Worm (Caenorhabditis elegans): ENCODE results near the gene K09H11.11.

The K09H11.11 gene

DNA sequence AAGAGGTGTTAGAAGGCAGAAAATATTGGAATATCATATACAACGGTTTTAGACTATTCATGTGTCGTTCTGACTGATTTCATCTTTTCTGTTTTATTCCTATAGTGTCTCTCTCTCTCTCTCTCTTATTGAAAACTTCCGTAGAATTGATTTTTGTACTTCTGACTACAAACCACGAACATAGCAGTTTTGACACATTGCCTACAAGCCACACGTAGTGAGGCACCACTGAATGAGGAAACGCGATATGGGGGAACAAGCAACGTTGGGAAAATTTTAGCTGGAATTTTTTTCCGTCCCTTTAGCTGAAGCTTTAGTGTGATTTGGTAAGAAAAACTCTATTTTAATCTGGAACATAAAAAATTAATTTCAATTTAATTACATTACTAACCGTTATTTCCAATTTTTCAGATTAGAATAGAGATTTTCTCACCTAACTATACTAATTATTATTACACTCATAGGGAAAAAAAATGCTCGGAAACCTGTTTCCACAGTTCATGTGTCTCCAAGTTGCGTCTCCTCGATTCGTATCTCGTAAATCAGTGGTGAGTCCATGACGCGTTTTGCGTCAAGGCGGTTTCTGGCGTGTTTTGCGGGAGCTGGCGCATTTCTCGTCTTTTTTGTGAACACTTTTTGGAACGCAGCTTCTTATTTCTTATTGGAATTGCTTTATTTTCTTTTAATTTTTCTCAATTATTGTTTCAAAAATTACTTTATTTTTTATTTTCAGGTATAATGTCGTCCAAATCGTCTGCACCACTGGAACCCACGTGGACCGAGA lies 35.6 kb upstream of the K09H11.11 start, which contains the start of the genes nhr-142 and F44E7.9 (continued):
- TF ChIP-seq ztf-11 (tag; optimal IDR thresholded peaks at IDR 0.05) (no peak), ceh-43 (GFP tag; optimal IDR thresholded peaks at IDR 0.05) (peak; percentile 16), unc-39 (tag; optimal IDR thresholded peaks at IDR 0.05) (no peak), blmp-1 (tag; optimal IDR thresholded peaks at IDR 0.05) (no peak)

DNA sequence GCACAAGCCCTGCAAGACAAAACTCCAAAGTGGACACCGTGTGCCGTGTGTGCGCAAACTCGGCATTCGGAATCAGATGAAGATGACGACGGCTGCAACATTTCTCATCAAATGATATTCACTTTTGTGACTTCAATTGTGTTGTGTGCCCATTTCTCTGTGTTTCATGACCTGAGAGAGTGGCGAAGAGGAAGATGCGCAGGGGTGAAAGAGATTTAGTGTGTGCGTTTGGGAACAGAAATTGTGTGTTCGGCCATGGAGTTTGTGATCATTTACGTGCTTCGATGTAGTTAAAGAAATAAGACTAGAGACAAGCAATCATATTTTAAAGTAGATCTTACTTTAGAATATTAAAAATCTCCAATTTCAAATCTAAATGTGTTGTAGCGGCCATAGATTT lies 33.6 kb upstream of the K09H11.11 start:
- TF ChIP-seq elt-3 (tag; optimal IDR thresholded peaks at IDR 0.05), result no peak
- TF ChIP-seq unc-62 (GFP tag; optimal IDR thresholded peaks at IDR 0.05), result no peak
- TF ChIP-seq nhr-76 (tag; optimal IDR thresholded peaks at IDR 0.05), result no peak
- TF ChIP-seq mls-2 (tag; optimal IDR thresholded peaks at IDR 0.05), result no peak
- TF ChIP-seq drap-1 (GFP tag; optimal IDR thresholded peaks at IDR 0.05), result no peak
- no peak for TF ChIP-seq snpc-4 (tag; optimal IDR thresholded peaks at IDR 0.05)
- TF ChIP-seq blmp-1 (tag; optimal IDR thresholded peaks at IDR 0.05), result no peak
- TF ChIP-seq lsy-2 (tag; optimal IDR thresholded peaks at IDR 0.05), result no peak
- TF ChIP-seq ham-2 (GFP tag; optimal IDR thresholded peaks at IDR 0.05), result no peak
- no peak for TF ChIP-seq nhr-2 (tag; optimal IDR thresholded peaks at IDR 0.05)
- no peak for TF ChIP-seq sem-2 (GFP tag; optimal IDR thresholded peaks at IDR 0.05)

- TF ChIP-seq unc-62 (GFP tag; optimal IDR thresholded peaks at IDR 0.05), result no peak
- TF ChIP-seq nhr-28 (tag; optimal IDR thresholded peaks at IDR 0.05), result no peak
- TF ChIP-seq unc-39 (tag; optimal IDR thresholded peaks at IDR 0.05), result no peak
- TF ChIP-seq blmp-1 (tag; optimal IDR thresholded peaks at IDR 0.05), result no peak
- TF ChIP-seq ham-2 (GFP tag; optimal IDR thresholded peaks at IDR 0.05), result no peak
- TF ChIP-seq nhr-237 (tag; optimal IDR thresholded peaks at IDR 0.05), result no peak
- no peak for TF ChIP-seq mls-2 (tag; optimal IDR thresholded peaks at IDR 0.05)
- TF ChIP-seq cnd-1 (tag; optimal IDR thresholded peaks at IDR 0.05), result no peak
Observed at ce11 chrV:5785372-5785771, 30.3 kb upstream of the K09H11.11 start, which contains the start of gene F44E7.7. F44E7.7 (minus strand) TSS chrV:5785472.

- TF ChIP-seq elt-3 (tag; optimal IDR thresholded peaks at IDR 0.05) (no peak), ces-1 (GFP tag; optimal IDR thresholded peaks at IDR 0.05) (no peak), unc-120 (tag; optimal IDR thresholded peaks at IDR 0.05; ENCODE audit: poor library complexity, severe bottlenecking) (no peak), zip-8 (tag; optimal IDR thresholded peaks at IDR 0.05) (no peak), mls-2 (tag; optimal IDR thresholded peaks at IDR 0.05) (no peak), cnd-1 (tag; optimal IDR thresholded peaks at IDR 0.05) (no peak), nhr-237 (tag; optimal IDR thresholded peaks at IDR 0.05) (no peak), ham-2 (GFP tag; optimal IDR thresholded peaks at IDR 0.05) (no peak), flh-1 (GFP tag; optimal IDR thresholded peaks at IDR 0.05) (no peak), M03D4.4 (tag; optimal IDR thresholded peaks at IDR 0.05) (no peak), mep-1 (tag; optimal IDR thresholded peaks at IDR 0.05) (no peak), sptf-1 (tag; optimal IDR thresholded peaks at IDR 0.05) (no peak), nhr-12 (tag; optimal IDR thresholded peaks at IDR 0.05) (no peak), mab-5 (tag; optimal IDR thresholded peaks at IDR 0.05) (no peak), snpc-4 (tag; optimal IDR thresholded peaks at IDR 0.05) (no peak), lin-32 (GFP tag; optimal IDR thresholded peaks at IDR 0.05) (no peak), lsy-2 (tag; optimal IDR thresholded peaks at IDR 0.05) (no peak), tbx-8 (GFP tag; optimal IDR thresholded peaks at IDR 0.05) (no peak)
Observed at ce11 chrV:5782687-5783086, 27.6 kb upstream of the K09H11.11 start, which contains the start of gene fbxa-183. fbxa-183 (minus strand) TSS chrV:5782787.

DNA sequence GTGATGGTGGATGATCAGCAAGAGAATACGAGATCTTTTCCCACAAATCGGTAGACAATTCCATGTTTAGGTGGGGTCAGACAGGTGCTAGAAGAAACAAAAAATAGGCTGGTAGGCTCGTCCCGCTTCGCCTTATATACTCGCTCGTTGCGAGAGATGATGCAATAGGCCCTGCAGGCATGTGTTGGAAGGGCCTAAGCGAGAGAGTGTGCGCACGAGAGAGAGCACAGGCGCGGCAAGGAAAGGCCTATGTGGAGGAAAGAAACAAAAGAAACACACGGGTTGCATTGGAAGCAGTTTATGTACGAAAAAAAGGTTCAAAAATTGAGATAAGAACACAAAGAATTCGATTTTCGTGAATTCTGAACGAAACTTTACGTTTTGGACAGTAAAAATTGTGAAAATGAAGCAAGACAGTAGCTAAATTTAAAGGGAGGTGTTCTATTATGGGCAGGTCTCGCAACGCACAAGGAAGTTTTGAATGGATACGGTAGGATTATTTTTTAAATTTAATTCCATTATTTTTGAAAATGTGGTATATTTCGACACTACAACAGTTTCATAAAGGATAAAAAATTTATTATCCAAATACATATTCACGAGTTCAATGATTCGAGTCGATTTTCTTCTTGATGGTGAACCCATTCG lies 25.8 kb upstream of the K09H11.11 start, which contains the start of gene F44E7.5:
F44E7.5 (minus strand) TSS at position 210 of the 648 bp plus-strand sequence.
- no peak for TF ChIP-seq sem-2 (GFP tag; optimal IDR thresholded peaks at IDR 0.05)
- TF ChIP-seq nhr-237 (tag; optimal IDR thresholded peaks at IDR 0.05), result no peak
- no peak for TF ChIP-seq sptf-1 (tag; optimal IDR thresholded peaks at IDR 0.05)
- TF ChIP-seq ceh-83 (GFP tag; optimal IDR thresholded peaks at IDR 0.05), result no peak
- no peak for TF ChIP-seq tbx-8 (GFP tag; optimal IDR thresholded peaks at IDR 0.05)
- no peak for TF ChIP-seq blmp-1 (tag; optimal IDR thresholded peaks at IDR 0.05)
- no peak for TF ChIP-seq lin-32 (GFP tag; optimal IDR thresholded peaks at IDR 0.05)
- no peak for TF ChIP-seq drap-1 (GFP tag; optimal IDR thresholded peaks at IDR 0.05)
- peak; percentile 8 for TF ChIP-seq unc-120 (tag; optimal IDR thresholded peaks at IDR 0.05; ENCODE audit: poor library complexity, severe bottlenecking)
- no peak for TF ChIP-seq mab-5 (tag; optimal IDR thresholded peaks at IDR 0.05)
- TF ChIP-seq nhr-28 (tag; optimal IDR thresholded peaks at IDR 0.05), result no peak
- TF ChIP-seq mep-1 (tag; optimal IDR thresholded peaks at IDR 0.05), result no peak
- peak; percentile 60 for TF ChIP-seq zip-8 (tag; optimal IDR thresholded peaks at IDR 0.05)
- no peak for TF ChIP-seq snpc-4 (tag; optimal IDR thresholded peaks at IDR 0.05)
- no peak for TF ChIP-seq lin-13 (tag; optimal IDR thresholded peaks at IDR 0.05)
- no peak for TF ChIP-seq nhr-2 (tag; optimal IDR thresholded peaks at IDR 0.05)
- peak; percentile 37 for TF ChIP-seq ceh-39 (tag; optimal IDR thresholded peaks at IDR 0.05)
- TF ChIP-seq nhr-76 (tag; optimal IDR thresholded peaks at IDR 0.05), result no peak
- peak; percentile 20 for TF ChIP-seq lsy-2 (tag; optimal IDR thresholded peaks at IDR 0.05)
- TF ChIP-seq elt-3 (tag; optimal IDR thresholded peaks at IDR 0.05), result no peak
- TF ChIP-seq unc-62 (GFP tag; optimal IDR thresholded peaks at IDR 0.05), result no peak
- TF ChIP-seq elt-1 (tag; optimal IDR thresholded peaks at IDR 0.05; ENCODE audit: borderline replicate concordance, insufficient read depth), result no peak
- TF ChIP-seq ztf-11 (tag; optimal IDR thresholded peaks at IDR 0.05), result no peak
- TF ChIP-seq cnd-1 (tag; optimal IDR thresholded peaks at IDR 0.05), result no peak
- no peak for TF ChIP-seq flh-1 (GFP tag; optimal IDR thresholded peaks at IDR 0.05)
- TF ChIP-seq bed-3 (GFP tag; optimal IDR thresholded peaks at IDR 0.05), result no peak
- no peak for TF ChIP-seq ham-2 (GFP tag; optimal IDR thresholded peaks at IDR 0.05)
- no peak for TF ChIP-seq ceh-43 (GFP tag; optimal IDR thresholded peaks at IDR 0.05)
- TF ChIP-seq M03D4.4 (tag; optimal IDR thresholded peaks at IDR 0.05), result no peak
- TF ChIP-seq ces-1 (GFP tag; optimal IDR thresholded peaks at IDR 0.05), result peak; percentile 2
- TF ChIP-seq nhr-12 (tag; optimal IDR thresholded peaks at IDR 0.05), result no peak
- TF ChIP-seq mls-2 (tag; optimal IDR thresholded peaks at IDR 0.05), result no peak
- no peak for TF ChIP-seq hlh-1 (tag; optimal IDR thresholded peaks at IDR 0.05)

All from whole organism, mixed stage, embryonic.